Worm (Caenorhabditis elegans): ENCODE measurements around the gene npp-19.
A peak's percentile ranks its signal among the peaks of the same experiment; 100 is the strongest.

The npp-19 gene

ce11 chrII:10840067-10840466 is 41.8 kb upstream of the npp-19 start (continued):
- TF ChIP-seq F39B2.1 (GFP tag; IDR thresholded peaks at IDR 0.05) (no peak), lin-54 (GFP tag; optimal IDR thresholded peaks at IDR 0.05) (peak; percentile 81), Y53G8AR.9 (GFP tag; conservative IDR thresholded peaks at IDR 0.05) (peak; percentile 88), zfh-2 (GFP tag; conservative IDR thresholded peaks at IDR 0.05) (peak; percentile 64), sea-2 (GFP tag; IDR thresholded peaks at IDR 0.05) (no peak), mes-4 (tag; optimal IDR thresholded peaks at IDR 0.05) (peak; percentile 82), Y56A3A.18 (GFP tag; IDR thresholded peaks at IDR 0.05) (0 out of 2 replicates have a peak, but pooled peaks have one; percentile 61), attf-6 (GFP tag; IDR thresholded peaks at IDR 0.05) (peak; percentile 34; the same call in 1 of the 2 replicates), pbrm-1 (GFP tag; IDR thresholded peaks at IDR 0.05) (peak; percentile 49; the same call in 1 of the 2 replicates), gei-17 (GFP tag; optimal IDR thresholded peaks at IDR 0.05) (no peak), hrde-1 (tag; optimal IDR thresholded peaks at IDR 0.05; ENCODE audit: borderline replicate concordance) (peak; percentile 81), nhr-80 (tag; optimal IDR thresholded peaks at IDR 0.05) (peak; percentile 47), hlh-12 (tag; optimal IDR thresholded peaks at IDR 0.05) (peak; percentile 23), ceh-79 (tag; optimal IDR thresholded peaks at IDR 0.05) (peak; percentile 84), madf-8 (GFP tag; conservative IDR thresholded peaks at IDR 0.05) (peak; percentile 45), rpc-1 (optimal IDR thresholded peaks at IDR 0.05) (peak; percentile 87), rpc-1 (tag; optimal IDR thresholded peaks at IDR 0.05) (peak; percentile 87), madf-3 (GFP tag; IDR thresholded peaks at IDR 0.05) (peak; percentile 60; the same call in 1 of the 2 replicates), ztf-6 (GFP tag; IDR thresholded peaks at IDR 0.05) (0 out of 2 replicates have a peak, but pooled peaks have one; percentile 60), let-526 (GFP tag; IDR thresholded peaks at IDR 0.05) (peak; percentile 85), let-607 (tag; optimal IDR thresholded peaks at IDR 0.05) (peak; percentile 13 to 61), nfya-2 (GFP tag; IDR thresholded peaks at IDR 0.05) (no peak), bed-1 (GFP tag; IDR thresholded peaks at IDR 0.05) (no peak), F23B12.7 (tag; optimal IDR thresholded peaks at IDR 0.05; ENCODE audit: insufficient read depth) (peak; percentile 82), F55B11.4 (tag; optimal IDR thresholded peaks at IDR 0.05; ENCODE audit: borderline replicate concordance, insufficient read depth) (no peak), ets-4 (GFP tag; optimal IDR thresholded peaks at IDR 0.05) (peak; percentile 44), lir-1 (GFP tag; conservative IDR thresholded peaks at IDR 0.05) (peak; percentile 58; the same call in 1 of the 2 replicates), tbx-9 (tag; optimal IDR thresholded peaks at IDR 0.05; ENCODE audit: borderline replicate concordance) (peak; percentile 38), ztf-18 (tag; optimal IDR thresholded peaks at IDR 0.05) (peak; percentile 79), mel-28 (tag; optimal IDR thresholded peaks at IDR 0.05; ENCODE audit: borderline replicate concordance) (peak; percentile 61), atf-7 (tag; optimal IDR thresholded peaks at IDR 0.05) (peak; percentile 82), aptf-3 (GFP tag; IDR thresholded peaks at IDR 0.05) (peak; percentile 61; the same call in 1 of the 2 replicates), Y67H2A.10 (GFP tag; conservative IDR thresholded peaks at IDR 0.05) (0 out of 2 replicates have a peak, but pooled peaks have one; percentile 18), lin-35 (GFP tag; optimal IDR thresholded peaks at IDR 0.05) (peak in 1 of 3 experiments; percentile 74), Y79H2A.3 (GFP tag; conservative IDR thresholded peaks at IDR 0.05) (0 out of 2 replicates have a peak, but pooled peaks have one; percentile 29), nhr-120 (GFP tag; IDR thresholded peaks at IDR 0.05) (peak; percentile 71; the same call in 1 of the 2 replicates), B0035.1 (tag; optimal IDR thresholded peaks at IDR 0.05) (peak; percentile 48), B0019.2 (GFP tag; conservative IDR thresholded peaks at IDR 0.05) (0 out of 2 replicates have a peak, but pooled peaks have one; percentile 19), ztf-28 (GFP tag; IDR thresholded peaks at IDR 0.05) (peak; percentile 63; the same call in 1 of the 2 replicates), D2030.7 (GFP tag; IDR thresholded peaks at IDR 0.05) (peak; percentile 43), K12H6.12 (tag; optimal IDR thresholded peaks at IDR 0.05) (peak; percentile 65), ceh-100 (GFP tag; IDR thresholded peaks at IDR 0.05) (peak; percentile 79), lin-26 (GFP tag; IDR thresholded peaks at IDR 0.05) (peak; percentile 92), T26A5.8 (tag; optimal IDR thresholded peaks at IDR 0.05) (peak; percentile 57), snpc-4 (GFP tag; optimal IDR thresholded peaks at IDR 0.05) (peak; percentile 75), snpc-4 (tag; optimal IDR thresholded peaks at IDR 0.05) (peak; percentile 24 to 78 (median 72)), ekl-4 (GFP tag; IDR thresholded peaks at IDR 0.05) (peak; percentile 83)

Measured in whole organism, young adult.